Comparison of ENCODE assay signal across 1 fruit fly cellular context in the genomic region with DNA sequence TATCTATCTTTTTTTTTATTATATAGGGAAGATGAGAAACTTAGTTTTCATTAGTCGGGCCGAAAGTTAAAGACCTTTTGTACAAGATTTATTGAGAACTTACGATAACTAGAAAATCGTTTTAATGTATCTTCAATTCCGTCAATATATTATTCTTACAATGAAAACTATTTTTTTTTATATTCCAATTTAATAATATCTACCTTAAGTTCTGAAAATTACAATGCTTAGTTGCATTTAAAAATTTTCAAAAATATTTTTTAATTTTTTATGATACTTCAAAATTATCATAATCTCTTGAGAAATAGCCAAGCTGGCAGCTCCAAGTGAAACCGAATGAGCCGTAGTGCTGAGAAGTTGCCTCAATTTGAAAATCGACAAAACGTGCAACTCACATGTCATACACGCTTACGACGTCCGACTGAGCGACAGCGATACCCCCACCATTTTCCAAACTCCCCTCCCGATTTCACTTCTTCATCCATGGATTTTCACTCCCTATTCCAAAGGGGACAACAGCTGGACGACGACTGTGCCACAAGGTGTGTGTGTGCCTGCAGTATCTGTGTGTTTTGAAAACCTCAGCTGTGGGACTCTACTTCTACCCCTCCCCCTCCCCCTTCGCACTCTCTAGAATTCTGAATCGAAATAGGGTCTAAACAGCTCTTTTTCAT.
TF ChIP-seq lines count a peak whose summit lies in the region.

No protein-coding gene starts in this region.

TF ChIP-seq in whole organism, embryonic, 481 proteins besides CTCF, POLR2A, EP300 and RAD21 (continued from another document):
- TF ChIP-seq lov (optimal IDR thresholded peaks at IDR 0.05; lab: Kevin White, UChicago), result no peak
- 0 out of 3 replicates have a peak, but pooled peaks have one; percentile 28 for TF ChIP-seq lov (GFP tag; IDR thresholded peaks at IDR 0.05; lab: Robert Waterston, UW)
- TF ChIP-seq Sry-β (GFP tag; optimal IDR thresholded peaks at IDR 0.05; lab: Kevin White, UChicago), result peak; percentile 91
- peak; percentile 14 for TF ChIP-seq CG8388 (GFP tag; optimal IDR thresholded peaks at IDR 0.05; lab: Kevin White, UChicago)
- TF ChIP-seq grau (tag; optimal IDR thresholded peaks at IDR 0.05; lab: Kevin White, UChicago), result peak; percentile 24
- no peak for TF ChIP-seq CG12236 (GFP tag; optimal IDR thresholded peaks at IDR 0.05; lab: Kevin White, UChicago)
- TF ChIP-seq CG4404 (GFP tag; IDR thresholded peaks at IDR 0.05; lab: Robert Waterston, UW), result no peak
- TF ChIP-seq bsh (GFP tag; optimal IDR thresholded peaks at IDR 0.05; lab: Kevin White, UChicago), result peak in 1 of 2 experiments; percentile 1
- no peak for TF ChIP-seq sim (GFP tag; IDR thresholded peaks at IDR 0.05; lab: Robert Waterston, UW)
- TF ChIP-seq kni (GFP tag; optimal IDR thresholded peaks at IDR 0.05; lab: Kevin White, UChicago), result peak; percentile 7
